Fruit fly (Drosophila melanogaster) whole organism, adult: ENCODE measurements around the gene Nep7.

Source experiments
- CG12768 ChIP-seq: fragments of 200-800 bp; sonication (Bioruptor generic); optimal IDR thresholded peaks from 2 replicates; lab custom pipeline; 2017; ENCODE audit warnings: missing biosample characterization, missing genetic modification characterization, mild to moderate bottlenecking, moderate library complexity, missing genetic modification reagents
- CG33017 ChIP-seq: fragments of 200-800 bp; sonication (Bioruptor generic); optimal IDR thresholded peaks from 2 replicates; lab custom pipeline; 2018; ENCODE audit warnings: missing biosample characterization, mild to moderate bottlenecking, missing genetic modification characterization, moderate library complexity
- CG7045 ChIP-seq: fragments of 200-800 bp; sonication (Bioruptor generic); optimal IDR thresholded peaks from 2 replicates; lab custom pipeline; 2017; ENCODE audit warnings: missing biosample characterization, mild to moderate bottlenecking, missing genetic modification characterization
- Crg-1 ChIP-seq: fragments of 200-800 bp; sonication (Bioruptor generic); optimal IDR thresholded peaks from 2 replicates; lab custom pipeline; 2016; ENCODE audit warnings: missing biosample characterization, missing genetic modification characterization
- Hr96 ChIP-seq: fragments of 200-800 bp; sonication (Bioruptor generic); optimal IDR thresholded peaks from 2 replicates; lab custom pipeline; 2016; ENCODE audit warnings: missing biosample characterization, missing genetic modification characterization
- Mnt ChIP-seq: fragments of 200-800 bp; sonication (Bioruptor generic); optimal IDR thresholded peaks from 2 replicates; lab custom pipeline; 2016; ENCODE audit warnings: missing biosample characterization, mild to moderate bottlenecking, missing genetic modification characterization
- cic ChIP-seq: fragments of 200-800 bp; sonication (Bioruptor generic); optimal IDR thresholded peaks from 2 replicates; lab custom pipeline; 2017; ENCODE audit warnings: missing biosample characterization, mild to moderate bottlenecking, missing genetic modification characterization, moderate library complexity
- cnc ChIP-seq, 2 experiments: fragments of >200 bp; optimal IDR thresholded peaks; 2 replicates each; lab custom pipeline; 2017
- kay ChIP-seq: fragments of 200-800 bp; sonication (Bioruptor generic); peaks from one replicate; lab custom pipeline; 2016; ENCODE audit warnings: missing biosample characterization, missing genetic modification characterization, borderline replicate concordance
- ovo ChIP-seq: fragments of 200-800 bp; sonication (Bioruptor generic); optimal IDR thresholded peaks from 2 replicates; lab custom pipeline; 2016; ENCODE audit warnings: missing biosample characterization, missing genetic modification characterization
- tj ChIP-seq: fragments of 200-800 bp; sonication (Bioruptor generic); optimal IDR thresholded peaks from 3 replicates; lab custom pipeline; 2017; ENCODE audit warnings: missing biosample characterization, mild to moderate bottlenecking, missing genetic modification characterization, moderate library complexity
- toe ChIP-seq: fragments of 200-800 bp; sonication (Bioruptor generic); optimal IDR thresholded peaks from 2 replicates; lab custom pipeline; 2016; ENCODE audit warnings: missing biosample characterization, missing genetic modification characterization

- no peak for TF ChIP-seq kay
- TF ChIP-seq toe: no peak
- no peak for TF ChIP-seq tj (GFP tag; lab: Kevin White, UChicago)
- no peak for TF ChIP-seq cnc (optimal IDR thresholded peaks at IDR 0.05; lab: Kevin White, UChicago)
- TF ChIP-seq Mnt (GFP tag; lab: Kevin White, UChicago): no peak
- TF ChIP-seq Crg-1: no peak
- TF ChIP-seq CG7045 (GFP tag; lab: Kevin White, UChicago): no peak
- TF ChIP-seq CG12768 (GFP tag; lab: Kevin White, UChicago): no peak
- TF ChIP-seq Hr96 (GFP tag; lab: Kevin White, UChicago): no peak
- no peak for TF ChIP-seq CG33017 (tag; lab: Kevin White, UChicago)
- TF ChIP-seq cic (GFP tag; lab: Kevin White, UChicago): no peak
- TF ChIP-seq ovo (GFP tag; lab: Kevin White, UChicago): no peak
Measured at dm6 chr3R:27920883-27921282, 33.8 kb upstream of the Nep7 start, which contains the start of gene CG12259.
